Fruit fly (Drosophila melanogaster): ENCODE data around the gene BuGZ.

- TF ChIP-seq pan (optimal IDR thresholded peaks at IDR 0.05) (no peak), CG8478 (optimal IDR thresholded peaks at IDR 0.05) (no peak), EcR (GFP tag; optimal IDR thresholded peaks at IDR 0.05) (no peak)
Observed at dm6 chr2L:16793970-16794369, 50.8 kb downstream of the BuGZ start, which contains the start of gene Ugt37C2.
